Fruit fly (Drosophila melanogaster): ENCODE data around the gene CG34169.

The CG34169 gene

DNA sequence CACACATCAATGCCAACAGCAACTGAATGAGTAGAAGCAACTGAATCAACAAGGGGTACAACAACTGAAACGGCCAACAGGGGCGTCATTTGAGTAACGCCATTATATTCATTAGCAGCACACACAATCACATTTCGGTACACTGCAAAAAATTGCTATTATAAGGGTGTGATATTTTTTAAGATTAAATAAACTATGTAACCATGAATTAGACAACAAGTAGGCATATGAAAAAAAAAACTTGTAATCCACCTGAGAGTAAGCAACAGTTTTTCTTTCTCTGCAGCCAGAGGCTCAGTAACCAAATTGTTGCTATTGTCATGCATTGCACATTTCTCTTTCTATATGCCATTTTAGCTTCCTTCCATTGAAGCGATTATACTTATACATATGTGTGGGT, 30.6 kb downstream of the CG34169 start (continued):
- TF ChIP-seq CG18011 (GFP tag; optimal IDR thresholded peaks at IDR 0.05) (no peak), CG7987 (GFP tag; optimal IDR thresholded peaks at IDR 0.05) (no peak), zfh2 (GFP tag; optimal IDR thresholded peaks at IDR 0.05) (no peak), CG4404 (GFP tag; IDR thresholded peaks at IDR 0.05) (no peak), otp (GFP tag; IDR thresholded peaks at IDR 0.05) (no peak), CG12236 (GFP tag; optimal IDR thresholded peaks at IDR 0.05) (no peak), vvl (GFP tag; IDR thresholded peaks at IDR 0.05) (0 out of 2 replicates have a peak, but pooled peaks have one; percentile 37), CG7271 (tag; optimal IDR thresholded peaks at IDR 0.05) (no peak), chm (GFP tag; IDR thresholded peaks at IDR 0.05) (no peak), gcm2 (GFP tag; optimal IDR thresholded peaks at IDR 0.05) (no peak), cad (GFP tag; optimal IDR thresholded peaks at IDR 0.05) (no peak), Kr (GFP tag; optimal IDR thresholded peaks at IDR 0.05) (no peak), CG8089 (GFP tag; optimal IDR thresholded peaks at IDR 0.05) (no peak), E2f2 (GFP tag; IDR thresholded peaks at IDR 0.05) (no peak), Mad (GFP tag; optimal IDR thresholded peaks at IDR 0.05) (no peak), ham (GFP tag; IDR thresholded peaks at IDR 0.05) (no peak)

DNA sequence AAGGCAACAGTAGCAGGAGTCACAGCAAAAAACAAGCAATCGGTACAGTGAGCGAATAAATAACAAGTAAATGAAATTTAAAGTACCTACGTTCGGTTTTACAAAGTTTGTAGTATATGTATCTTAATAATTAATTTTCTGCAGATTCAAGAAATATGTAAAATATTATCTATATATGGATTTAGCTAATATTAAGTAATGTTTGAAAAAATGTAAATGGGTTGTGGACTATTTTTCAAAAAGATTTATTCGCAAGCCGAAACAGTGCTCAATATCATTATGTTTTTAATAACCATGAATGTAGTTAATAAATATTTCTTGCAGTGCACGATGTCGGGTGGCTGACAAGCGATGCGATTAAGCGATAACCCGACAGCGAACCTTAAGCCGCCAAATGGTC, 33.8 kb downstream of the CG34169 start:
- TF ChIP-seq CG17359 (tag; optimal IDR thresholded peaks at IDR 0.05) = peak; percentile 13
- no peak for TF ChIP-seq CG9932 (GFP tag; IDR thresholded peaks at IDR 0.05)
- 0 out of 2 replicates have a peak, but pooled peaks have one; percentile 12 for TF ChIP-seq Ptx1 (GFP tag; IDR thresholded peaks at IDR 0.05)
- TF ChIP-seq Sox102F (GFP tag; optimal IDR thresholded peaks at IDR 0.05) = peak; percentile 45
- TF ChIP-seq tio (GFP tag; optimal IDR thresholded peaks at IDR 0.05) = no peak
- TF ChIP-seq Bteb2 (GFP tag; optimal IDR thresholded peaks at IDR 0.05) = no peak
- TF ChIP-seq CG4424 (GFP tag; optimal IDR thresholded peaks at IDR 0.05) = no peak
- no peak for TF ChIP-seq dysf (GFP tag; IDR thresholded peaks at IDR 0.05)
- peak; percentile 53 for TF ChIP-seq CG31441 (GFP tag; IDR thresholded peaks at IDR 0.05)
- TF ChIP-seq Rx (GFP tag; IDR thresholded peaks at IDR 0.05) = no peak
- no peak for TF ChIP-seq CG11247 (GFP tag; IDR thresholded peaks at IDR 0.05)
- no peak for TF ChIP-seq Hr3 (GFP tag; optimal IDR thresholded peaks at IDR 0.05)
- no peak for TF ChIP-seq Nf-YB (GFP tag; optimal IDR thresholded peaks at IDR 0.05)
- peak; percentile 70 for TF ChIP-seq CG18599 (GFP tag; optimal IDR thresholded peaks at IDR 0.05)
- TF ChIP-seq CG11504 (tag; optimal IDR thresholded peaks at IDR 0.05) = peak; percentile 65
- TF ChIP-seq CG3281 (GFP tag; optimal IDR thresholded peaks at IDR 0.05) = peak; percentile 48
- peak; percentile 24 for TF ChIP-seq Abd-B (GFP tag; optimal IDR thresholded peaks at IDR 0.05)
- no peak for TF ChIP-seq Ets97D (GFP tag; optimal IDR thresholded peaks at IDR 0.05)
- no peak for TF ChIP-seq Kr (GFP tag; optimal IDR thresholded peaks at IDR 0.05)
- TF ChIP-seq Deaf1 (tag; optimal IDR thresholded peaks at IDR 0.05) = peak; percentile 41
- no peak for TF ChIP-seq CG15696 (tag; optimal IDR thresholded peaks at IDR 0.05)
- TF ChIP-seq CG6765 (GFP tag; optimal IDR thresholded peaks at IDR 0.05) = peak; percentile 17
- TF ChIP-seq Blimp-1 (GFP tag; optimal IDR thresholded peaks at IDR 0.05) = peak; percentile 18
- no peak for TF ChIP-seq gcm2 (GFP tag; optimal IDR thresholded peaks at IDR 0.05)
- TF ChIP-seq CG2120 (GFP tag; optimal IDR thresholded peaks at IDR 0.05) = peak; percentile 5
- no peak for TF ChIP-seq cato (GFP tag; optimal IDR thresholded peaks at IDR 0.05; ENCODE audit: borderline replicate concordance)
- TF ChIP-seq nmo (GFP tag; optimal IDR thresholded peaks at IDR 0.05) = peak; percentile 42
- TF ChIP-seq CG8478 (optimal IDR thresholded peaks at IDR 0.05) = no peak
- no peak for TF ChIP-seq CG2889 (GFP tag; IDR thresholded peaks at IDR 0.05)
- no peak for TF ChIP-seq CG18764 (GFP tag; optimal IDR thresholded peaks at IDR 0.05)
- TF ChIP-seq CG8359 (GFP tag; optimal IDR thresholded peaks at IDR 0.05; ENCODE audit: borderline replicate concordance) = no peak
- no peak for TF ChIP-seq CG14860 (GFP tag; IDR thresholded peaks at IDR 0.05; ENCODE audit: partially characterized antibody)
- TF ChIP-seq ham (GFP tag; IDR thresholded peaks at IDR 0.05) = no peak
- no peak for TF ChIP-seq CG2202 (tag; optimal IDR thresholded peaks at IDR 0.05)
- TF ChIP-seq dmrt99B (tag; optimal IDR thresholded peaks at IDR 0.05) = peak; percentile 60
- peak; percentile 49 for TF ChIP-seq D19A (tag; optimal IDR thresholded peaks at IDR 0.05)
- no peak for TF ChIP-seq Jarid2 (GFP tag; optimal IDR thresholded peaks at IDR 0.05)
- TF ChIP-seq eyg (GFP tag; optimal IDR thresholded peaks at IDR 0.05) = no peak
